Fruit fly (Drosophila melanogaster): ENCODE data around the gene FBXO11.

Gene FBXO11

dm6 chr3R:9770127-9770526, 39.0 kb downstream of the FBXO11 start:
- TF ChIP-seq CrebA (GFP tag; optimal IDR thresholded peaks at IDR 0.05; ENCODE audit: borderline replicate concordance) (no peak), h (GFP tag; optimal IDR thresholded peaks at IDR 0.05) (no peak), Hr83 (GFP tag; optimal IDR thresholded peaks at IDR 0.05; ENCODE audit: poor library complexity, severe bottlenecking) (no peak), dsf (GFP tag; optimal IDR thresholded peaks at IDR 0.05; ENCODE audit: borderline replicate concordance) (no peak), CG9705 (GFP tag; optimal IDR thresholded peaks at IDR 0.05) (no peak), sv (GFP tag; optimal IDR thresholded peaks at IDR 0.05) (no peak), Vsx2 (GFP tag; optimal IDR thresholded peaks at IDR 0.05; ENCODE audit: partially characterized antibody) (no peak), Hnf4 (GFP tag; optimal IDR thresholded peaks at IDR 0.05) (no peak), brk (GFP tag; optimal IDR thresholded peaks at IDR 0.05) (no peak), fru (GFP tag; optimal IDR thresholded peaks at IDR 0.05) (no peak), psq (GFP tag; optimal IDR thresholded peaks at IDR 0.05) (no peak), ey (GFP tag; optimal IDR thresholded peaks at IDR 0.05) (no peak), OdsH (GFP tag; optimal IDR thresholded peaks at IDR 0.05) (no peak), Mio (GFP tag; optimal IDR thresholded peaks at IDR 0.05) (no peak), dl (GFP tag; optimal IDR thresholded peaks at IDR 0.05; ENCODE audit: insufficient read depth in 1 of 2, partially characterized antibody in 2 of 2) (no peak), jim (GFP tag; optimal IDR thresholded peaks at IDR 0.05) (no peak), Dfd (GFP tag; optimal IDR thresholded peaks at IDR 0.05) (no peak), CG32264 (GFP tag; optimal IDR thresholded peaks at IDR 0.05) (no peak), sage (GFP tag; optimal IDR thresholded peaks at IDR 0.05) (no peak), Myc (optimal IDR thresholded peaks at IDR 0.05) (no peak)

dm6 chr3R:9768884-9769283, 40.3 kb downstream of the FBXO11 start, which contains the start of gene MED6:
Gene MED6, minus strand, starts transcription at chr3R:9768984.
- TF ChIP-seq usp (GFP tag; optimal IDR thresholded peaks at IDR 0.05) (no peak), dmrt93B (GFP tag; optimal IDR thresholded peaks at IDR 0.05) (no peak), brk (GFP tag; optimal IDR thresholded peaks at IDR 0.05) (no peak)

- TF ChIP-seq rgr (GFP tag; optimal IDR thresholded peaks at IDR 0.05) (peak; percentile 88), psq (GFP tag; optimal IDR thresholded peaks at IDR 0.05) (peak; percentile 50), Dif (GFP tag; optimal IDR thresholded peaks at IDR 0.05; ENCODE audit: partially characterized antibody) (peak; percentile 42), N (GFP tag; optimal IDR thresholded peaks at IDR 0.05) (no peak), dl (GFP tag; optimal IDR thresholded peaks at IDR 0.05; ENCODE audit: insufficient read depth in 1 of 2, partially characterized antibody in 2 of 2) (peak in 1 of 2 experiments; percentile 22), woc (GFP tag; optimal IDR thresholded peaks at IDR 0.05) (peak; percentile 60), Rel (GFP tag; optimal IDR thresholded peaks at IDR 0.05) (no peak), Rel (tag; optimal IDR thresholded peaks at IDR 0.05) (peak; percentile 77), dmrt93B (GFP tag; optimal IDR thresholded peaks at IDR 0.05) (no peak), dsf (GFP tag; optimal IDR thresholded peaks at IDR 0.05; ENCODE audit: borderline replicate concordance) (peak; percentile 48), pan (optimal IDR thresholded peaks at IDR 0.05) (no peak), fru (GFP tag; optimal IDR thresholded peaks at IDR 0.05) (peak; percentile 70), Hnf4 (GFP tag; optimal IDR thresholded peaks at IDR 0.05) (peak; percentile 88), Dfd (GFP tag; optimal IDR thresholded peaks at IDR 0.05) (no peak), Myc (optimal IDR thresholded peaks at IDR 0.05) (peak; percentile 3), OdsH (GFP tag; optimal IDR thresholded peaks at IDR 0.05) (peak; percentile 71), Sp1 (GFP tag; optimal IDR thresholded peaks at IDR 0.05) (peak; percentile 50), HLH106 (tag; optimal IDR thresholded peaks at IDR 0.05) (peak; percentile 54), foxo (GFP tag; optimal IDR thresholded peaks at IDR 0.05) (peak in 1 of 2 experiments; percentile 84), br (GFP tag; optimal IDR thresholded peaks at IDR 0.05) (peak; percentile 80), Hr83 (GFP tag; optimal IDR thresholded peaks at IDR 0.05; ENCODE audit: poor library complexity, severe bottlenecking) (peak; percentile 93), ey (GFP tag; optimal IDR thresholded peaks at IDR 0.05) (peak; percentile 70), tai (GFP tag; optimal IDR thresholded peaks at IDR 0.05) (no peak), CrebA (GFP tag; optimal IDR thresholded peaks at IDR 0.05; ENCODE audit: borderline replicate concordance) (no peak), Mio (GFP tag; optimal IDR thresholded peaks at IDR 0.05) (peak; percentile 31), Jra (GFP tag; optimal IDR thresholded peaks at IDR 0.05) (peak; percentile 80), jim (GFP tag; optimal IDR thresholded peaks at IDR 0.05) (peak; percentile 30), CG32264 (GFP tag; optimal IDR thresholded peaks at IDR 0.05) (peak; percentile 22), GATAd (GFP tag; optimal IDR thresholded peaks at IDR 0.05) (no peak), CG9705 (GFP tag; optimal IDR thresholded peaks at IDR 0.05) (peak; percentile 62), sv (GFP tag; optimal IDR thresholded peaks at IDR 0.05) (peak; percentile 32), usp (GFP tag; optimal IDR thresholded peaks at IDR 0.05) (no peak), h (GFP tag; optimal IDR thresholded peaks at IDR 0.05) (peak; percentile 84)
Measured at dm6 chr3R:9767620-9768592, 41.3 kb downstream of the FBXO11 start, which contains the start of gene Naa80. Gene Naa80, plus strand, starts transcription at chr3R:9767834.

All from whole organism, wandering third instar larva.